Worm (Caenorhabditis elegans) whole organism, young adult: ENCODE results near the gene msp-56.

Experiments
- Y56A3A.18 ChIP-seq: fragments of 200-800 bp; sonication (Bioruptor generic); IDR thresholded peaks from 2 replicates; pipeline ENCODE4 v1.3.6; 2022; ENCODE audit warnings: missing genetic modification reagents, missing genetic modification characterization, missing compliant biosample characterization
- ceh-58 ChIP-seq: fragments of 200-800 bp; sonication (Bioruptor generic); IDR thresholded peaks from 2 replicates; pipeline ENCODE4 v1.3.6; 2022; ENCODE audit warnings: missing genetic modification characterization, missing compliant biosample characterization
- ceh-79 ChIP-seq: sonication (generic microtip); optimal IDR thresholded peaks from 2 replicates; lab custom pipeline; 2017; ENCODE audit warnings: mild to moderate bottlenecking, missing genetic modification characterization, missing compliant biosample characterization
- hlh-26 ChIP-seq: fragments of 200-800 bp; sonication (Bioruptor generic); conservative IDR thresholded peaks from 2 replicates; pipeline ENCODE4 v1.3.6; 2022; ENCODE audit warnings: missing genetic modification reagents, missing genetic modification characterization, missing compliant biosample characterization
- rcor-1 ChIP-seq: fragments of 200-800 bp; sonication (Bioruptor generic); IDR thresholded peaks from 2 replicates; pipeline ENCODE4 v1.3.6; 2022; ENCODE audit warnings: missing genetic modification reagents, missing genetic modification characterization, missing compliant biosample characterization
- sea-2 ChIP-seq: fragments of 200-800 bp; sonication (Bioruptor generic); IDR thresholded peaks from 2 replicates; pipeline ENCODE4 v1.3.6; 2022; ENCODE audit warnings: missing genetic modification characterization, missing compliant biosample characterization
- snpc-4 ChIP-seq, 5 experiments: fragments of 150-350 bp in 1 of 5; sonication (generic microtip) in 4 of 5; optimal IDR thresholded peaks; 2 replicates each; lab custom pipeline; 2014 to 2018; ENCODE audit warnings: missing genetic modification characterization in 5 of 5, missing biosample characterization in 3 of 5, antibody characterized with exemption in 2 of 5, mild to moderate bottlenecking in 2 of 5, missing compliant biosample characterization in 2 of 5, missing genotype in 2 of 5, moderate library complexity in 2 of 5, missing genetic modification reagents in 1 of 5
- unc-130 ChIP-seq: sonication (generic microtip); optimal IDR thresholded peaks from 2 replicates; lab custom pipeline; 2016; ENCODE audit warnings: missing genetic modification reagents, missing genetic modification characterization, missing compliant biosample characterization
- unc-62 ChIP-seq: fragments of 150-350 bp; optimal IDR thresholded peaks from 2 replicates; lab custom pipeline; 2014; ENCODE audit warnings: missing biosample characterization, missing genetic modification reagents, missing genetic modification characterization

- TF ChIP-seq snpc-4 (GFP tag; optimal IDR thresholded peaks at IDR 0.05; lab: Kevin White, UChicago) (no peak), snpc-4 (tag; optimal IDR thresholded peaks at IDR 0.05; lab: Kevin White, UChicago) (no peak), hlh-26 (GFP tag; lab: Robert Waterston, UW) (no peak), Y56A3A.18 (GFP tag; lab: Robert Waterston, UW) (no peak), rcor-1 (GFP tag; lab: Robert Waterston, UW) (no peak), unc-62 (GFP tag; lab: Kevin White, UChicago) (no peak), ceh-58 (GFP tag; lab: Robert Waterston, UW) (no peak), unc-130 (no peak), sea-2 (no peak), ceh-79 (tag; lab: Kevin White, UChicago) (no peak)
Observed at ce11 chrIV:9864778-9865177, 23.4 kb downstream of the msp-56 start, which contains the start of the genes K07F5.15 and K07F5.22.
